Fruit fly (Drosophila melanogaster) whole organism, embryonic: Measurements from ENCODE around the gene Mbs.

Experiments used
- BEAF-32 ChIP-seq: fragments of 200-800 bp; sonication (Bioruptor generic); optimal IDR thresholded peaks from 3 replicates; lab custom pipeline; 2017; ENCODE audit warnings: missing biosample characterization, missing genetic modification characterization, mild to moderate bottlenecking, moderate library complexity, missing genetic modification reagents
- CG11504 ChIP-seq: fragments of 200-800 bp; sonication (Bioruptor generic); optimal IDR thresholded peaks from 3 replicates; lab custom pipeline; 2019; ENCODE audit warnings: missing biosample characterization, mild to moderate bottlenecking, missing genetic modification characterization, moderate library complexity
- CG12659 ChIP-seq: fragments of 200-800 bp; sonication (Bioruptor generic); optimal IDR thresholded peaks from 3 replicates; lab custom pipeline; 2017; ENCODE audit warnings: mild to moderate bottlenecking, missing biosample characterization, missing genetic modification reagents, missing genetic modification characterization
- CG13287 ChIP-seq: fragments of 200-800 bp; sonication (Bioruptor generic); IDR thresholded peaks from 2 replicates; pipeline ENCODE4 v1.3.6; 2022; ENCODE audit warnings: missing biosample characterization, missing genetic modification characterization; ENCODE audit not compliant: partially characterized antibody
- CG14710 ChIP-seq: fragments of 200-800 bp; sonication (Bioruptor generic); optimal IDR thresholded peaks from 3 replicates; lab custom pipeline; 2019; ENCODE audit warnings: missing biosample characterization, mild to moderate bottlenecking, missing genetic modification characterization, moderate library complexity
- CG2116 ChIP-seq: fragments of 200-800 bp; sonication (Bioruptor generic); optimal IDR thresholded peaks from 3 replicates; lab custom pipeline; 2018; ENCODE audit warnings: missing biosample characterization, mild to moderate bottlenecking, missing genetic modification characterization
- CG2202 ChIP-seq: fragments of 200-800 bp; sonication (Bioruptor generic); optimal IDR thresholded peaks from 2 replicates; lab custom pipeline; 2018; ENCODE audit warnings: missing biosample characterization, mild to moderate bottlenecking, missing genetic modification characterization
- CG34376 ChIP-seq: fragments of 200-800 bp; sonication (Bioruptor generic); optimal IDR thresholded peaks from 2 replicates; lab custom pipeline; 2018; ENCODE audit warnings: missing biosample characterization, mild to moderate bottlenecking, missing genetic modification characterization
- CG34422 ChIP-seq: fragments of 200-800 bp; sonication (Bioruptor generic); IDR thresholded peaks from 3 replicates; pipeline ENCODE4 v1.3.6; 2022; ENCODE audit warnings: missing biosample characterization, missing genetic modification characterization
- CG4617 ChIP-seq: fragments of 200-800 bp; sonication (Bioruptor generic); optimal IDR thresholded peaks from 3 replicates; lab custom pipeline; 2016; ENCODE audit warnings: missing biosample characterization, missing genetic modification characterization, borderline replicate concordance
- CG8924 ChIP-seq: fragments of 200-800 bp; optimal IDR thresholded peaks from 3 replicates; lab custom pipeline; 2019; ENCODE audit warnings: missing biosample characterization, mild to moderate bottlenecking, missing genetic modification characterization, moderate library complexity
- CG9727 ChIP-seq: fragments of 200-800 bp; sonication (Bioruptor generic); optimal IDR thresholded peaks from 3 replicates; lab custom pipeline; 2017; ENCODE audit warnings: missing biosample characterization, mild to moderate bottlenecking, missing genetic modification characterization
- CG9797 ChIP-seq: fragments of 200-800 bp; sonication (Bioruptor generic); optimal IDR thresholded peaks from 3 replicates; lab custom pipeline; 2018; ENCODE audit warnings: missing biosample characterization, mild to moderate bottlenecking, missing genetic modification characterization
- CoRest ChIP-seq: fragments of 200-800 bp; sonication (Bioruptor generic); optimal IDR thresholded peaks from 3 replicates; lab custom pipeline; 2018; ENCODE audit warnings: missing biosample characterization, mild to moderate bottlenecking, missing genetic modification characterization, moderate library complexity
- Dll ChIP-seq: fragments of 200-800 bp; sonication (Bioruptor generic); IDR thresholded peaks from 4 replicates; pipeline ENCODE4 v1.3.6; 2022; ENCODE audit warnings: missing biosample characterization, missing genetic modification characterization; ENCODE audit not compliant: partially characterized antibody
- Dp ChIP-seq: fragments of 200-800 bp; sonication (Bioruptor generic); optimal IDR thresholded peaks from 2 replicates; lab custom pipeline; 2018; ENCODE audit warnings: missing biosample characterization, mild to moderate bottlenecking, missing genetic modification characterization, moderate library complexity
- E2f2 ChIP-seq: fragments of 200-800 bp; sonication (Bioruptor generic); IDR thresholded peaks from 2 replicates; pipeline ENCODE4 v1.3.6; 2022; ENCODE audit warnings: missing biosample characterization, missing genetic modification characterization
- Ets97D ChIP-seq: fragments of 200-800 bp; sonication (Bioruptor generic); optimal IDR thresholded peaks from 3 replicates; lab custom pipeline; 2016; ENCODE audit warnings: missing biosample characterization, missing genetic modification characterization
- HmgD ChIP-seq: fragments of 200-800 bp; sonication (Bioruptor generic); optimal IDR thresholded peaks from 3 replicates; lab custom pipeline; 2016; ENCODE audit warnings: missing biosample characterization, missing genetic modification characterization
- Kr ChIP-seq: fragments of 200-800 bp; sonication (Bioruptor generic); optimal IDR thresholded peaks from 2 replicates; lab custom pipeline; 2017; ENCODE audit warnings: missing biosample characterization, mild to moderate bottlenecking, missing genetic modification characterization
- Lhr ChIP-seq: fragments of 200-800 bp; sonication (Bioruptor generic); optimal IDR thresholded peaks from 3 replicates; lab custom pipeline; 2017; ENCODE audit warnings: mild to moderate bottlenecking, missing biosample characterization, missing genetic modification reagents, missing genetic modification characterization
- Opbp ChIP-seq: fragments of 200-800 bp; sonication (Bioruptor generic); IDR thresholded peaks from 3 replicates; pipeline ENCODE4 v1.3.6; 2022; ENCODE audit warnings: missing biosample characterization, missing genetic modification characterization; ENCODE audit not compliant: partially characterized antibody
- Scr ChIP-seq: fragments of 200-800 bp; sonication (Bioruptor generic); IDR thresholded peaks from 2 replicates; pipeline ENCODE4 v1.3.6; 2022; ENCODE audit warnings: missing biosample characterization, missing genetic modification characterization; ENCODE audit not compliant: partially characterized antibody
- Sin3A ChIP-seq: fragments of >200 bp; optimal IDR thresholded peaks from 2 replicates; lab custom pipeline; 2018
- Sry-δ ChIP-seq: fragments of 200-800 bp; sonication (Bioruptor generic); optimal IDR thresholded peaks from 2 replicates; lab custom pipeline; 2016; ENCODE audit warnings: missing biosample characterization, missing genetic modification characterization
- amos ChIP-seq: fragments of 200-800 bp; sonication (Bioruptor generic); IDR thresholded peaks from 2 replicates; pipeline ENCODE4 v1.3.6; 2022; ENCODE audit warnings: missing biosample characterization, missing genetic modification characterization; ENCODE audit not compliant: partially characterized antibody
- bsh ChIP-seq, 2 experiments: fragments of 200-800 bp; sonication (Bioruptor generic); optimal IDR thresholded peaks; 2 replicates each; lab custom pipeline; 2017 to 2018; ENCODE audit warnings: mild to moderate bottlenecking in 2 of 2, missing biosample characterization in 2 of 2, missing genetic modification characterization in 2 of 2, moderate library complexity in 1 of 2
- crol ChIP-seq: fragments of 200-800 bp; sonication (Bioruptor generic); IDR thresholded peaks from 2 replicates; pipeline ENCODE4 v1.3.6; 2022; ENCODE audit warnings: missing biosample characterization, missing genetic modification characterization
- gfzf ChIP-seq: fragments of 200-800 bp; sonication (Bioruptor generic); optimal IDR thresholded peaks from 2 replicates; lab custom pipeline; 2016; ENCODE audit warnings: missing biosample characterization, mild to moderate bottlenecking, missing genetic modification characterization, moderate library complexity
- grau ChIP-seq: fragments of 200-800 bp; optimal IDR thresholded peaks from 3 replicates; lab custom pipeline; 2019; ENCODE audit warnings: missing biosample characterization, mild to moderate bottlenecking, missing genetic modification characterization, moderate library complexity
- jing ChIP-seq: fragments of 200-800 bp; sonication (Bioruptor generic); optimal IDR thresholded peaks from 2 replicates; lab custom pipeline; 2018; ENCODE audit warnings: missing biosample characterization, mild to moderate bottlenecking, missing genetic modification characterization
- knrl ChIP-seq: fragments of 200-800 bp; sonication (Bioruptor generic); IDR thresholded peaks from 3 replicates; pipeline ENCODE4 v1.3.6; 2022; ENCODE audit warnings: missing biosample characterization, missing genetic modification characterization; ENCODE audit not compliant: partially characterized antibody
- mld ChIP-seq: fragments of 200-800 bp; sonication (Bioruptor generic); IDR thresholded peaks from 3 replicates; pipeline ENCODE4 v1.3.6; 2022; ENCODE audit warnings: missing biosample characterization, missing genetic modification characterization; ENCODE audit not compliant: partially characterized antibody
- nerfin-1 ChIP-seq: fragments of 200-800 bp; sonication (Bioruptor generic); optimal IDR thresholded peaks from 3 replicates; lab custom pipeline; 2019; ENCODE audit warnings: missing biosample characterization, mild to moderate bottlenecking, missing genetic modification characterization, moderate library complexity
- nom ChIP-seq: fragments of 200-800 bp; sonication (Bioruptor generic); optimal IDR thresholded peaks from 2 replicates; lab custom pipeline; 2017; ENCODE audit warnings: missing biosample characterization, missing genetic modification characterization, mild to moderate bottlenecking, moderate library complexity, missing genetic modification reagents
- oc ChIP-seq: fragments of 200-800 bp; sonication (Bioruptor generic); optimal IDR thresholded peaks from 2 replicates; lab custom pipeline; 2018; ENCODE audit warnings: missing biosample characterization, mild to moderate bottlenecking, missing genetic modification characterization, moderate library complexity
- onecut ChIP-seq: fragments of 200-800 bp; sonication (Bioruptor generic); IDR thresholded peaks from 2 replicates; pipeline ENCODE4 v1.3.6; 2022; ENCODE audit warnings: missing biosample characterization, missing genetic modification characterization
- phol ChIP-seq: fragments of 200-800 bp; sonication (Bioruptor generic); optimal IDR thresholded peaks from 3 replicates; lab custom pipeline; 2018; ENCODE audit warnings: missing biosample characterization, mild to moderate bottlenecking, missing genetic modification characterization, moderate library complexity
- pzg ChIP-seq: fragments of 200-800 bp; sonication (Bioruptor generic); optimal IDR thresholded peaks from 3 replicates; lab custom pipeline; 2018; ENCODE audit warnings: missing biosample characterization, mild to moderate bottlenecking, missing genetic modification characterization, moderate library complexity
- row ChIP-seq: fragments of 200-800 bp; sonication (Bioruptor generic); IDR thresholded peaks from 3 replicates; pipeline ENCODE4 v1.3.6; 2022; ENCODE audit warnings: missing biosample characterization, missing genetic modification characterization
- sens ChIP-seq: fragments of 200-800 bp; sonication (Bioruptor generic); peaks from one replicate; lab custom pipeline; 2016; ENCODE audit warnings: missing biosample characterization, missing genetic modification characterization
- trem ChIP-seq: fragments of 200-800 bp; optimal IDR thresholded peaks from 3 replicates; lab custom pipeline; 2019; ENCODE audit warnings: missing biosample characterization, mild to moderate bottlenecking, missing genetic modification characterization, moderate library complexity
- unc-4 ChIP-seq: fragments of 200-800 bp; sonication (Bioruptor generic); IDR thresholded peaks from 2 replicates; pipeline ENCODE4 v1.3.6; 2022; ENCODE audit warnings: missing biosample characterization, missing genetic modification characterization; ENCODE audit not compliant: partially characterized antibody
- vvl ChIP-seq: fragments of 200-800 bp; sonication (Bioruptor generic); IDR thresholded peaks from 2 replicates; pipeline ENCODE4 v1.3.6; 2022; ENCODE audit warnings: missing biosample characterization, missing genetic modification characterization
- zen2 ChIP-seq: fragments of 200-800 bp; sonication (Bioruptor generic); IDR thresholded peaks from 3 replicates; pipeline ENCODE4 v1.3.6; 2022; ENCODE audit warnings: missing biosample characterization, missing genetic modification characterization; ENCODE audit not compliant: partially characterized antibody
- zfh2 ChIP-seq: fragments of 200-800 bp; sonication (Bioruptor generic); optimal IDR thresholded peaks from 2 replicates; lab custom pipeline; 2016; ENCODE audit warnings: missing biosample characterization, missing genetic modification characterization

The Mbs gene

dm6 chr3L:16112069-16112820 is 60.5 kb downstream of the Mbs start, which contains the start of gene Zn72D:
Zn72D (minus strand) TSS chr3L:16112626.
- TF ChIP-seq nerfin-1 (tag; lab: Kevin White, UChicago) (peak; percentile 9), CG8924 (no peak), Scr (GFP tag; lab: Robert Waterston, UW) (peak; percentile 58), Lhr (GFP tag; lab: Kevin White, UChicago) (peak; percentile 6), CG9797 (GFP tag; lab: Kevin White, UChicago) (peak; percentile 60), pzg (GFP tag; lab: Kevin White, UChicago) (peak; percentile 53), onecut (GFP tag; lab: Robert Waterston, UW) (peak; percentile 99), zfh2 (GFP tag; lab: Kevin White, UChicago) (peak; percentile 24), CG11504 (tag; lab: Kevin White, UChicago) (peak; percentile 68), jing (no peak), Opbp (GFP tag; lab: Robert Waterston, UW) (peak; percentile 6; the same call in 2 of the 3 replicates), CG13287 (peak; percentile 46), Sin3A (lab: Kevin White, UChicago) (peak; percentile 73), unc-4 (GFP tag; lab: Robert Waterston, UW) (peak; percentile 36; the same call in 1 of the 2 replicates), CG4617 (GFP tag; lab: Kevin White, UChicago) (peak; percentile 64), phol (tag; lab: Kevin White, UChicago) (peak; percentile 1), vvl (GFP tag; lab: Robert Waterston, UW) (0 out of 2 replicates have a peak, but pooled peaks have one; percentile 38), crol (0 out of 2 replicates have a peak, but pooled peaks have one; percentile 7), oc (tag; lab: Kevin White, UChicago) (no peak), CG2202 (tag; lab: Kevin White, UChicago) (no peak), zen2 (no peak), Dll (GFP tag; lab: Robert Waterston, UW) (peak; percentile 45; the same call in 1 of the 4 replicates), Sry-δ (GFP tag; lab: Kevin White, UChicago) (peak; percentile 72), nom (peak; percentile 47), row (GFP tag; lab: Robert Waterston, UW) (peak; percentile 28; the same call in 1 of the 3 replicates), CoRest (tag; lab: Kevin White, UChicago) (peak; percentile 13), Dp (GFP tag; lab: Kevin White, UChicago) (peak; percentile 8), BEAF-32 (GFP tag; lab: Kevin White, UChicago) (peak; percentile 69), CG34376 (GFP tag; lab: Kevin White, UChicago) (peak; percentile 1), CG12659 (GFP tag; lab: Kevin White, UChicago) (peak; percentile 22), grau (tag; lab: Kevin White, UChicago) (peak; percentile 2), CG14710 (peak; percentile 28), Kr (no peak), CG2116 (GFP tag; lab: Kevin White, UChicago) (peak; percentile 26), sens (GFP tag; lab: Kevin White, UChicago) (peak; percentile 44), bsh (GFP tag; optimal IDR thresholded peaks at IDR 0.05; lab: Kevin White, UChicago) (peak in 1 of 2 experiments; percentile 31), trem (peak; percentile 25), CG9727 (GFP tag; lab: Kevin White, UChicago) (no peak), E2f2 (GFP tag; lab: Robert Waterston, UW) (0 out of 2 replicates have a peak, but pooled peaks have one; percentile 18), Ets97D (GFP tag; lab: Kevin White, UChicago) (peak; percentile 21), gfzf (peak; percentile 70), mld (GFP tag; lab: Robert Waterston, UW) (0 out of 3 replicates have a peak, but pooled peaks have one; percentile 7), CG34422 (peak; percentile 33; the same call in 1 of the 3 replicates), HmgD (no peak), knrl (GFP tag; lab: Robert Waterston, UW) (peak; percentile 29; the same call in 1 of the 3 replicates), amos (GFP tag; lab: Robert Waterston, UW) (0 out of 2 replicates have a peak, but pooled peaks have one; percentile 18)
